Worm (Caenorhabditis elegans) whole organism, L1 larva: ENCODE data around the gene ZC155.2.
A peak's percentile ranks its signal among the peaks of the same experiment; 100 is the strongest.

Experiments used
- C34B4.2 ChIP-seq: sonication (generic microtip); optimal IDR thresholded peaks from 2 replicates; lab custom pipeline; 2017; ENCODE audit warnings: mild to moderate bottlenecking, missing genetic modification characterization, missing compliant biosample characterization
- F16B12.6 ChIP-seq: fragments of 150-350 bp; optimal IDR thresholded peaks from 2 replicates; lab custom pipeline; 2014; ENCODE audit warnings: missing biosample characterization, missing genetic modification characterization
- aly-2 ChIP-seq: fragments of 150-350 bp; optimal IDR thresholded peaks from 2 replicates; lab custom pipeline; 2014; ENCODE audit warnings: missing biosample characterization, missing genetic modification characterization
- blmp-1 ChIP-seq: fragments of 150-350 bp; optimal IDR thresholded peaks from 2 replicates; lab custom pipeline; 2014; ENCODE audit warnings: missing biosample characterization, missing genetic modification characterization
- ceh-63 ChIP-seq: fragments of 200-800 bp; sonication (Bioruptor generic); optimal IDR thresholded peaks from 2 replicates; lab custom pipeline; 2018; ENCODE audit warnings: mild to moderate bottlenecking, missing genetic modification characterization, missing compliant biosample characterization
- ceh-82 ChIP-seq, 3 experiments: fragments of 150-350 bp in 1 of 3; sonication (generic microtip) in 2 of 3; optimal IDR thresholded peaks; 2 replicates each; lab custom pipeline; 2014 to 2017; ENCODE audit warnings: missing biosample characterization in 3 of 3, missing genetic modification characterization in 3 of 3
- ceh-90 ChIP-seq: sonication (generic microtip); optimal IDR thresholded peaks from 2 replicates; lab custom pipeline; 2016; ENCODE audit warnings: missing genetic modification characterization, missing compliant biosample characterization
- dpl-1 ChIP-seq, 3 experiments: fragments of 150-350 bp in 2 of 3; sonication (generic microtip) in 1 of 3; optimal IDR thresholded peaks; 2 replicates each; lab custom pipeline; 2014 to 2017; ENCODE audit warnings: missing biosample characterization in 3 of 3, missing genetic modification characterization in 3 of 3, missing genetic modification reagents in 3 of 3
- efl-1 ChIP-seq, 4 experiments: fragments of 150-350 bp; optimal IDR thresholded peaks in 3 of 4; peaks in 1 of 4; 1 replicate in 1 of 4; 2 replicates in 3 of 4; lab custom pipeline; 2014; ENCODE audit warnings: missing biosample characterization in 2 of 4, missing genetic modification characterization in 2 of 4, missing genetic modification reagents in 2 of 4
- egl-13 ChIP-seq: sonication (generic microtip); optimal IDR thresholded peaks from 2 replicates; lab custom pipeline; 2016; ENCODE audit warnings: missing genotype, missing genetic modification reagents, missing genetic modification characterization, missing compliant biosample characterization
- elt-3 ChIP-seq, 6 experiments: fragments of 150-350 bp in 1 of 6; sonication (generic microtip); optimal IDR thresholded peaks; 2 replicates each; lab custom pipeline; 2017 to 2018; ENCODE audit warnings: missing biosample characterization in 6 of 6, missing genetic modification characterization in 6 of 6, inconsistent platforms in 1 of 6
- fkh-8 ChIP-seq: sonication (generic microtip); optimal IDR thresholded peaks from 2 replicates; lab custom pipeline; 2016; ENCODE audit warnings: mild to moderate bottlenecking, missing genetic modification characterization, missing compliant biosample characterization
- fos-1 ChIP-seq: fragments of 150-350 bp; optimal IDR thresholded peaks from 2 replicates; lab custom pipeline; 2014; ENCODE audit warnings: missing biosample characterization, missing genetic modification characterization
- hlh-4 ChIP-seq: sonication (generic microtip); optimal IDR thresholded peaks from 2 replicates; lab custom pipeline; 2016; ENCODE audit warnings: mild to moderate bottlenecking, missing genetic modification characterization, missing compliant biosample characterization
- hpl-2 ChIP-seq: fragments of 150-350 bp; optimal IDR thresholded peaks from 2 replicates; lab custom pipeline; 2014; ENCODE audit warnings: missing biosample characterization, missing genetic modification reagents, missing genetic modification characterization
- irx-1 ChIP-seq: sonication (generic microtip); optimal IDR thresholded peaks from 2 replicates; lab custom pipeline; 2016; ENCODE audit warnings: missing genetic modification characterization, missing compliant biosample characterization
- lin-13 ChIP-seq: fragments of 150-350 bp; optimal IDR thresholded peaks from 2 replicates; lab custom pipeline; 2014; ENCODE audit warnings: missing biosample characterization, missing genetic modification reagents, missing genetic modification characterization
- lin-14 ChIP-seq: fragments of 200-800 bp; sonication (Bioruptor generic); optimal IDR thresholded peaks from 2 replicates; lab custom pipeline; 2018; ENCODE audit warnings: mild to moderate bottlenecking, missing genetic modification characterization, moderate library complexity, missing compliant biosample characterization
- lin-35 ChIP-seq, 2 experiments: fragments of 150-350 bp; optimal IDR thresholded peaks; 2 replicates each; lab custom pipeline; 2014; ENCODE audit warnings: missing biosample characterization in 2 of 2, missing genetic modification characterization in 2 of 2, missing genetic modification reagents in 2 of 2
- lir-3 ChIP-seq: sonication (generic microtip); optimal IDR thresholded peaks from 2 replicates; lab custom pipeline; 2016; ENCODE audit warnings: mild to moderate bottlenecking, missing genetic modification characterization, moderate library complexity, missing compliant biosample characterization; ENCODE audit not compliant: poor library complexity
- lsy-2 ChIP-seq, 2 experiments: fragments of 150-350 bp; optimal IDR thresholded peaks; 2 replicates each; lab custom pipeline; 2014; ENCODE audit warnings: missing biosample characterization in 2 of 2, missing genetic modification characterization in 2 of 2
- mdl-1 ChIP-seq, 2 experiments: fragments of 150-350 bp; optimal IDR thresholded peaks; 2 replicates each; lab custom pipeline; 2014 to 2017; ENCODE audit warnings: missing biosample characterization in 2 of 2, missing genetic modification characterization in 2 of 2, inconsistent platforms in 1 of 2
- mep-1 ChIP-seq: fragments of 150-350 bp; optimal IDR thresholded peaks from 2 replicates; lab custom pipeline; 2014; ENCODE audit warnings: missing biosample characterization, missing genetic modification characterization
- nhr-28 ChIP-seq: fragments of 150-350 bp; optimal IDR thresholded peaks from 2 replicates; lab custom pipeline; 2014; ENCODE audit warnings: missing biosample characterization, missing genetic modification characterization
- nhr-76 ChIP-seq: sonication (generic microtip); optimal IDR thresholded peaks from 2 replicates; lab custom pipeline; 2017; ENCODE audit warnings: missing biosample characterization, missing genetic modification characterization
- nhr-90 ChIP-seq: sonication (generic microtip); optimal IDR thresholded peaks from 2 replicates; lab custom pipeline; 2016; ENCODE audit warnings: mild to moderate bottlenecking, missing genetic modification characterization, missing compliant biosample characterization; ENCODE audit not compliant: poor library complexity
- pqm-1 ChIP-seq: sonication (generic microtip); optimal IDR thresholded peaks from 3 replicates; lab custom pipeline; 2017; ENCODE audit warnings: missing biosample characterization, missing genetic modification characterization
- sptf-1 ChIP-seq: fragments of 150-350 bp; optimal IDR thresholded peaks from 2 replicates; lab custom pipeline; 2014; ENCODE audit warnings: missing biosample characterization, missing genetic modification characterization
- sup-37 ChIP-seq: fragments of 200-800 bp; sonication (Bioruptor generic); optimal IDR thresholded peaks from 2 replicates; lab custom pipeline; 2018; ENCODE audit warnings: mild to moderate bottlenecking, missing genetic modification characterization, missing compliant biosample characterization
- tlp-1 ChIP-seq: fragments of 150-350 bp; optimal IDR thresholded peaks from 2 replicates; lab custom pipeline; 2014; ENCODE audit warnings: missing biosample characterization, missing genetic modification characterization
- unc-130 ChIP-seq: fragments of 150-350 bp; optimal IDR thresholded peaks from 2 replicates; lab custom pipeline; 2017; ENCODE audit warnings: missing biosample characterization, missing genetic modification characterization, inconsistent platforms
- unc-30 ChIP-seq: sonication (generic microtip); optimal IDR thresholded peaks from 2 replicates; lab custom pipeline; 2017; ENCODE audit warnings: missing biosample characterization, missing genetic modification characterization
- unc-62 ChIP-seq: fragments of 150-350 bp; optimal IDR thresholded peaks from 2 replicates; lab custom pipeline; 2014; ENCODE audit warnings: missing biosample characterization, missing genetic modification reagents, missing genetic modification characterization
- unc-98 ChIP-seq: fragments of 200-800 bp; sonication (Bioruptor generic); IDR thresholded peaks from 2 replicates; pipeline ENCODE4 v1.3.6; 2022; ENCODE audit warnings: missing genetic modification characterization, missing compliant biosample characterization
- xbp-1 ChIP-seq: sonication (generic microtip); optimal IDR thresholded peaks from 2 replicates; lab custom pipeline; 2016; ENCODE audit warnings: missing genetic modification characterization, missing compliant biosample characterization
- zip-4 ChIP-seq: fragments of 200-800 bp; sonication (Bioruptor generic); optimal IDR thresholded peaks from 2 replicates; lab custom pipeline; 2018; ENCODE audit warnings: mild to moderate bottlenecking, missing genetic modification characterization, moderate library complexity, missing compliant biosample characterization
- ztf-4 ChIP-seq: fragments of 150-350 bp; optimal IDR thresholded peaks from 2 replicates; lab custom pipeline; 2014; ENCODE audit warnings: missing biosample characterization, missing genetic modification characterization

Gene ZC155.2

ce11 chrIII:5172470-5172869, 46.3 kb upstream of the ZC155.2 start, which contains the start of gene K10D2.5 (continued):
- peak; percentile 96 for TF ChIP-seq nhr-90 (tag; lab: Kevin White, UChicago)
- TF ChIP-seq mep-1 (tag; lab: Kevin White, UChicago): peak; percentile 94
- TF ChIP-seq nhr-28 (tag; lab: Kevin White, UChicago): no peak
- peak; percentile 73 for TF ChIP-seq F16B12.6

ce11 chrIII:5173139-5173538, 45.6 kb upstream of the ZC155.2 start, which contains the start of gene emb-1:
emb-1 (plus strand) TSS chrIII:5173439.
- TF ChIP-seq nhr-90 (tag; lab: Kevin White, UChicago) (no peak), ceh-63 (GFP tag; lab: Kevin White, UChicago) (no peak), pqm-1 (no peak), ztf-4 (tag; lab: Kevin White, UChicago) (no peak), fkh-8 (tag; lab: Kevin White, UChicago) (no peak), unc-62 (no peak), hlh-4 (tag; lab: Kevin White, UChicago) (no peak), tlp-1 (tag; lab: Kevin White, UChicago) (no peak), xbp-1 (tag; lab: Kevin White, UChicago) (no peak), sup-37 (no peak), nhr-76 (no peak), lin-35 (GFP tag; optimal IDR thresholded peaks at IDR 0.05; lab: Kevin White, UChicago) (no peak), mdl-1 (tag; optimal IDR thresholded peaks at IDR 0.05; lab: Kevin White, UChicago) (no peak), egl-13 (tag; lab: Kevin White, UChicago) (no peak), aly-2 (tag; lab: Kevin White, UChicago) (no peak), blmp-1 (tag; lab: Kevin White, UChicago) (no peak), fos-1 (no peak)

- TF ChIP-seq nhr-76: no peak
- TF ChIP-seq irx-1 (tag; lab: Kevin White, UChicago): no peak
- no peak for TF ChIP-seq lin-35 (GFP tag; optimal IDR thresholded peaks at IDR 0.05; lab: Kevin White, UChicago)
- TF ChIP-seq unc-98: no peak
These were observed 45.2 kb upstream of the ZC155.2 start, which contains the start of gene cid-1 for ce11 chrIII:5173622-5174021. cid-1 (plus strand) TSS chrIII:5173922.

- no peak for TF ChIP-seq ceh-90 (tag; lab: Kevin White, UChicago)
- peak in 1 of 2 experiments; percentile 3 for TF ChIP-seq efl-1 (optimal IDR thresholded peaks at IDR 0.05; lab: Kevin White, UChicago)
- peak in 1 of 2 experiments; percentile 10 for TF ChIP-seq efl-1 (GFP tag; optimal IDR thresholded peaks at IDR 0.05 in 1 of 2; lab: Kevin White, UChicago)
- TF ChIP-seq elt-3 (tag; optimal IDR thresholded peaks at IDR 0.05; lab: Kevin White, UChicago): no peak
- no peak for TF ChIP-seq unc-30 (tag; lab: Kevin White, UChicago)
- no peak for TF ChIP-seq lin-14 (GFP tag; lab: Kevin White, UChicago)
- TF ChIP-seq unc-98: no peak
- TF ChIP-seq sptf-1 (tag; lab: Kevin White, UChicago): no peak
These were observed 39.6 kb upstream of the ZC155.2 start for ce11 chrIII:5179166-5179565.

ce11 chrIII:5180588-5180987, 38.2 kb upstream of the ZC155.2 start:
- TF ChIP-seq hlh-4 (tag; lab: Kevin White, UChicago) (no peak), efl-1 (optimal IDR thresholded peaks at IDR 0.05; lab: Kevin White, UChicago) (no peak), efl-1 (GFP tag; optimal IDR thresholded peaks at IDR 0.05 in 1 of 2; lab: Kevin White, UChicago) (peak in 1 of 2 experiments; percentile 71), lsy-2 (tag; optimal IDR thresholded peaks at IDR 0.05; lab: Kevin White, UChicago) (peak in 1 of 2 experiments; percentile 23), lin-14 (GFP tag; lab: Kevin White, UChicago) (peak; percentile 24)

ce11 chrIII:5181217-5181616, 37.6 kb upstream of the ZC155.2 start:
- TF ChIP-seq C34B4.2 (no peak), dpl-1 (GFP tag; optimal IDR thresholded peaks at IDR 0.05; lab: Kevin White, UChicago) (peak in 1 of 3 experiments; percentile 51), lin-13 (GFP tag; lab: Kevin White, UChicago) (no peak), lir-3 (no peak), zip-4 (GFP tag; lab: Kevin White, UChicago) (no peak), lin-35 (GFP tag; optimal IDR thresholded peaks at IDR 0.05; lab: Kevin White, UChicago) (peak in 1 of 2 experiments; percentile 34), efl-1 (optimal IDR thresholded peaks at IDR 0.05; lab: Kevin White, UChicago) (no peak), efl-1 (GFP tag; optimal IDR thresholded peaks at IDR 0.05 in 1 of 2; lab: Kevin White, UChicago) (peak in 1 of 2 experiments; percentile 52), unc-130 (tag; lab: Kevin White, UChicago) (no peak), hpl-2 (GFP tag; lab: Kevin White, UChicago) (no peak), ceh-82 (tag; optimal IDR thresholded peaks at IDR 0.05; lab: Kevin White, UChicago) (no peak)
